Worm (Caenorhabditis elegans): ENCODE data around the gene F54B11.11.

- TF ChIP-seq ama-1 (optimal IDR thresholded peaks at IDR 0.05) (no peak), sea-1 (GFP tag; conservative IDR thresholded peaks at IDR 0.05) (no peak), flt-1 (GFP tag; IDR thresholded peaks at IDR 0.05) (no peak), scrt-1 (GFP tag; IDR thresholded peaks at IDR 0.05) (no peak), ets-7 (tag; optimal IDR thresholded peaks at IDR 0.05) (no peak), hmg-4 (GFP tag; optimal IDR thresholded peaks at IDR 0.05) (no peak), pes-1 (GFP tag; IDR thresholded peaks at IDR 0.05) (no peak), B0310.2 (tag; optimal IDR thresholded peaks at IDR 0.05) (no peak), tra-4 (tag; optimal IDR thresholded peaks at IDR 0.05) (no peak), tbx-37 (GFP tag; conservative IDR thresholded peaks at IDR 0.05) (no peak), hmbx-1 (tag; optimal IDR thresholded peaks at IDR 0.05) (no peak)
These were observed 31.5 kb downstream of the F54B11.11 start for ce11 chrX:13610040-13610439.
